Fruit fly (Drosophila melanogaster) whole organism, embryonic: ENCODE measurements around the gene CG33258.
A peak's percentile ranks its signal among the peaks of the same experiment; 100 is the strongest.

Source experiments
- Abd-B ChIP-seq: fragments of 200-800 bp; sonication (Bioruptor generic); optimal IDR thresholded peaks from 2 replicates; lab custom pipeline; 2018; ENCODE audit warnings: missing biosample characterization, mild to moderate bottlenecking, missing genetic modification characterization, moderate library complexity
- CG10209 ChIP-seq: fragments of 200-800 bp; sonication (Bioruptor generic); optimal IDR thresholded peaks from 3 replicates; lab custom pipeline; 2017; ENCODE audit warnings: missing biosample characterization, mild to moderate bottlenecking, missing genetic modification characterization, missing genetic modification reagents
- CG10366 ChIP-seq: fragments of 200-800 bp; sonication (Bioruptor generic); IDR thresholded peaks from 2 replicates; pipeline ENCODE4 v1.3.6; 2022; ENCODE audit warnings: missing biosample characterization, missing genetic modification characterization
- CG10462 ChIP-seq: fragments of 200-800 bp; sonication (Bioruptor generic); optimal IDR thresholded peaks from 2 replicates; lab custom pipeline; 2016; ENCODE audit warnings: missing biosample characterization, missing genetic modification characterization
- CG10565 ChIP-seq: fragments of 200-800 bp; sonication (Bioruptor generic); optimal IDR thresholded peaks from 3 replicates; lab custom pipeline; 2016; ENCODE audit warnings: missing biosample characterization, mild to moderate bottlenecking, missing genetic modification characterization
- CG11398 ChIP-seq: fragments of 200-800 bp; sonication (Bioruptor generic); optimal IDR thresholded peaks from 2 replicates; lab custom pipeline; 2016; ENCODE audit warnings: missing biosample characterization, missing genetic modification characterization
- CG12391 ChIP-seq: fragments of 200-800 bp; sonication (Bioruptor generic); optimal IDR thresholded peaks from 3 replicates; lab custom pipeline; 2018; ENCODE audit warnings: missing biosample characterization, mild to moderate bottlenecking, missing genetic modification characterization, moderate library complexity
- CG13287 ChIP-seq: fragments of 200-800 bp; sonication (Bioruptor generic); IDR thresholded peaks from 2 replicates; pipeline ENCODE4 v1.3.6; 2022; ENCODE audit warnings: missing biosample characterization, missing genetic modification characterization; ENCODE audit not compliant: partially characterized antibody
- CG14014 ChIP-seq: fragments of 200-800 bp; sonication (Bioruptor generic); IDR thresholded peaks from 2 replicates; pipeline ENCODE4 v1.3.6; 2022; ENCODE audit warnings: missing biosample characterization, missing genetic modification characterization
- CG15011 ChIP-seq: fragments of 200-800 bp; sonication (Bioruptor generic); optimal IDR thresholded peaks from 3 replicates; lab custom pipeline; 2018; ENCODE audit warnings: missing biosample characterization, mild to moderate bottlenecking, missing genetic modification characterization
- CG1529 ChIP-seq: fragments of 200-800 bp; sonication (Bioruptor generic); optimal IDR thresholded peaks from 3 replicates; lab custom pipeline; 2018; ENCODE audit warnings: missing biosample characterization, missing genetic modification characterization
- CG17361 ChIP-seq: fragments of 200-800 bp; sonication (Bioruptor generic); IDR thresholded peaks from 3 replicates; pipeline ENCODE4 v1.3.6; 2022; ENCODE audit warnings: missing biosample characterization, missing genetic modification characterization
- CG1792 ChIP-seq: fragments of 200-800 bp; sonication (Bioruptor generic); optimal IDR thresholded peaks from 2 replicates; lab custom pipeline; 2016; ENCODE audit warnings: missing biosample characterization, missing genetic modification characterization
- CG2120 ChIP-seq: fragments of 200-800 bp; sonication (Bioruptor generic); optimal IDR thresholded peaks from 3 replicates; lab custom pipeline; 2016; ENCODE audit warnings: missing biosample characterization, missing genetic modification characterization
- CG2875 ChIP-seq: fragments of 200-800 bp; sonication (Bioruptor generic); optimal IDR thresholded peaks from 2 replicates; lab custom pipeline; 2017; ENCODE audit warnings: missing biosample characterization, mild to moderate bottlenecking, missing genetic modification characterization, missing genetic modification reagents
- CG30431 ChIP-seq: fragments of 200-800 bp; sonication (Bioruptor generic); optimal IDR thresholded peaks from 2 replicates; lab custom pipeline; 2017; ENCODE audit warnings: missing biosample characterization, missing genetic modification characterization
- CG33557 ChIP-seq: fragments of 200-800 bp; sonication (Bioruptor generic); optimal IDR thresholded peaks from 2 replicates; lab custom pipeline; 2019; ENCODE audit warnings: missing biosample characterization, mild to moderate bottlenecking, missing genetic modification characterization, moderate library complexity
- CG34422 ChIP-seq: fragments of 200-800 bp; sonication (Bioruptor generic); IDR thresholded peaks from 3 replicates; pipeline ENCODE4 v1.3.6; 2022; ENCODE audit warnings: missing biosample characterization, missing genetic modification characterization
- CG3838 ChIP-seq: fragments of 200-800 bp; sonication (Bioruptor generic); optimal IDR thresholded peaks from 3 replicates; lab custom pipeline; 2016; ENCODE audit warnings: missing biosample characterization, missing genetic modification characterization
- CG6813 ChIP-seq: fragments of 200-800 bp; sonication (Bioruptor generic); optimal IDR thresholded peaks from 2 replicates; lab custom pipeline; 2017; ENCODE audit warnings: missing biosample characterization, missing genetic modification characterization, mild to moderate bottlenecking, moderate library complexity, missing genetic modification reagents
- ERR ChIP-seq: fragments of 200-800 bp; sonication (Bioruptor generic); optimal IDR thresholded peaks from 2 replicates; lab custom pipeline; 2016; ENCODE audit warnings: missing biosample characterization, missing genetic modification characterization
- Ets65A ChIP-seq: fragments of 200-800 bp; sonication (Bioruptor generic); peaks from one replicate; lab custom pipeline; 2016; ENCODE audit warnings: missing biosample characterization, missing genetic modification characterization
- Gsc ChIP-seq: fragments of 200-800 bp; sonication (Bioruptor generic); IDR thresholded peaks from 2 replicates; pipeline ENCODE4 v1.3.6; 2022; ENCODE audit warnings: missing biosample characterization, missing genetic modification characterization
- Gug ChIP-seq: fragments of 200-800 bp; sonication (Bioruptor generic); IDR thresholded peaks from 4 replicates; pipeline ENCODE4 v1.3.6; 2022; ENCODE audit warnings: missing biosample characterization, missing genetic modification characterization
- HLH4C ChIP-seq: fragments of 200-800 bp; sonication (Bioruptor generic); IDR thresholded peaks from 3 replicates; pipeline ENCODE4 v1.3.6; 2022; ENCODE audit warnings: missing biosample characterization, missing genetic modification characterization; ENCODE audit not compliant: partially characterized antibody
- Hr39 ChIP-seq: fragments of >200 bp; optimal IDR thresholded peaks from 2 replicates; lab custom pipeline; 2017
- Kr ChIP-seq: fragments of 200-800 bp; sonication (Bioruptor generic); optimal IDR thresholded peaks from 2 replicates; lab custom pipeline; 2017; ENCODE audit warnings: missing biosample characterization, mild to moderate bottlenecking, missing genetic modification characterization
- Mes4 ChIP-seq: fragments of 200-800 bp; sonication (Bioruptor generic); optimal IDR thresholded peaks from 2 replicates; lab custom pipeline; 2016; ENCODE audit warnings: missing biosample characterization, missing genetic modification characterization
- NC2β ChIP-seq: fragments of 200-800 bp; sonication (Bioruptor generic); optimal IDR thresholded peaks from 2 replicates; lab custom pipeline; 2016; ENCODE audit warnings: missing biosample characterization, missing genetic modification characterization
- NK7.1 ChIP-seq: fragments of 200-800 bp; sonication (Bioruptor generic); optimal IDR thresholded peaks from 3 replicates; lab custom pipeline; 2016; ENCODE audit warnings: missing biosample characterization, missing genetic modification characterization
- Ssrp ChIP-seq: fragments of 200-800 bp; sonication (Bioruptor generic); optimal IDR thresholded peaks from 2 replicates; lab custom pipeline; 2018; ENCODE audit warnings: missing biosample characterization, mild to moderate bottlenecking, missing genetic modification characterization, moderate library complexity
- Xbp1 ChIP-seq: fragments of 200-800 bp; sonication (Bioruptor generic); optimal IDR thresholded peaks from 3 replicates; lab custom pipeline; 2016; ENCODE audit warnings: missing biosample characterization, mild to moderate bottlenecking, missing genetic modification characterization
- ab ChIP-seq: fragments of 200-800 bp; sonication (Bioruptor generic); optimal IDR thresholded peaks from 2 replicates; lab custom pipeline; 2016; ENCODE audit warnings: missing biosample characterization, missing genetic modification characterization
- ap ChIP-seq: fragments of 200-800 bp; sonication (Bioruptor generic); IDR thresholded peaks from 2 replicates; pipeline ENCODE4 v1.3.6; 2022; ENCODE audit warnings: missing biosample characterization, missing genetic modification characterization
- bigmax ChIP-seq: fragments of 200-800 bp; sonication (Bioruptor generic); optimal IDR thresholded peaks from 2 replicates; lab custom pipeline; 2018; ENCODE audit warnings: missing biosample characterization, mild to moderate bottlenecking, missing genetic modification characterization
- btn ChIP-seq: fragments of 200-800 bp; sonication (Bioruptor generic); optimal IDR thresholded peaks from 2 replicates; lab custom pipeline; 2016; ENCODE audit warnings: missing biosample characterization, missing genetic modification characterization
- dati ChIP-seq: fragments of 200-800 bp; sonication (Bioruptor generic); IDR thresholded peaks from 2 replicates; pipeline ENCODE4 v1.3.6; 2022; ENCODE audit warnings: missing biosample characterization, missing genetic modification characterization
- disco-r ChIP-seq: fragments of 200-800 bp; sonication (Bioruptor generic); optimal IDR thresholded peaks from 2 replicates; lab custom pipeline; 2016; ENCODE audit warnings: missing biosample characterization, missing genetic modification characterization
- dm ChIP-seq: fragments of 200-800 bp; sonication (Bioruptor generic); optimal IDR thresholded peaks from 3 replicates; lab custom pipeline; 2016; ENCODE audit warnings: missing biosample characterization, missing genetic modification characterization
- exex ChIP-seq: fragments of 200-800 bp; sonication (Bioruptor generic); optimal IDR thresholded peaks from 4 replicates; lab custom pipeline; 2018; ENCODE audit warnings: missing biosample characterization, mild to moderate bottlenecking, missing genetic modification characterization, moderate library complexity
- gem ChIP-seq: fragments of 200-800 bp; sonication (Bioruptor generic); optimal IDR thresholded peaks from 2 replicates; lab custom pipeline; 2019; ENCODE audit warnings: missing biosample characterization, mild to moderate bottlenecking, missing genetic modification characterization, moderate library complexity
- gfzf ChIP-seq: fragments of 200-800 bp; sonication (Bioruptor generic); optimal IDR thresholded peaks from 2 replicates; lab custom pipeline; 2016; ENCODE audit warnings: missing biosample characterization, mild to moderate bottlenecking, missing genetic modification characterization, moderate library complexity
- kni ChIP-seq: fragments of 200-800 bp; sonication (Bioruptor generic); optimal IDR thresholded peaks from 3 replicates; lab custom pipeline; 2017; ENCODE audit warnings: mild to moderate bottlenecking, missing biosample characterization, missing genetic modification reagents, missing genetic modification characterization
- mam ChIP-seq: fragments of 200-800 bp; sonication (Bioruptor generic); optimal IDR thresholded peaks from 3 replicates; lab custom pipeline; 2016; ENCODE audit warnings: missing biosample characterization, missing genetic modification characterization
- repo ChIP-seq: fragments of 200-800 bp; sonication (Bioruptor generic); optimal IDR thresholded peaks from 2 replicates; lab custom pipeline; 2016; ENCODE audit warnings: missing biosample characterization, missing genetic modification characterization
- shn ChIP-seq: fragments of 200-800 bp; sonication (Bioruptor generic); optimal IDR thresholded peaks from 3 replicates; lab custom pipeline; 2016; ENCODE audit warnings: missing biosample characterization, missing genetic modification characterization
- ttk ChIP-seq: fragments of 200-800 bp; sonication (Bioruptor generic); IDR thresholded peaks from 2 replicates; pipeline ENCODE4 v2.1.2; 2022; ENCODE audit warnings: missing biosample characterization, missing genetic modification characterization
- wor ChIP-seq: fragments of 200-800 bp; sonication (Bioruptor generic); IDR thresholded peaks from 2 replicates; pipeline ENCODE4 v1.3.6; 2022; ENCODE audit warnings: missing biosample characterization, missing genetic modification characterization
- zen2 ChIP-seq: fragments of 200-800 bp; sonication (Bioruptor generic); IDR thresholded peaks from 3 replicates; pipeline ENCODE4 v1.3.6; 2022; ENCODE audit warnings: missing biosample characterization, missing genetic modification characterization; ENCODE audit not compliant: partially characterized antibody
- zfh1 ChIP-seq: fragments of 200-800 bp; sonication (Bioruptor generic); IDR thresholded peaks from 3 replicates; pipeline ENCODE4 v1.3.6; 2022; ENCODE audit warnings: missing biosample characterization, missing genetic modification characterization

Gene CG33258

dm6 chr3L:16113607-16114337 is 31.4 kb downstream of the CG33258 start (continued):
- TF ChIP-seq NK7.1 (GFP tag; lab: Kevin White, UChicago), result peak; percentile 71
- peak; percentile 93 for TF ChIP-seq CG2120 (GFP tag; lab: Kevin White, UChicago)
- TF ChIP-seq Ets65A (GFP tag; lab: Kevin White, UChicago), result peak; percentile 98
- TF ChIP-seq Xbp1 (GFP tag; lab: Kevin White, UChicago), result peak; percentile 89
- TF ChIP-seq CG6813, result peak; percentile 76
- TF ChIP-seq Hr39 (lab: Kevin White, UChicago), result no peak
- peak; percentile 51 for TF ChIP-seq ab
- peak; percentile 41 for TF ChIP-seq wor
- peak; percentile 69 for TF ChIP-seq disco-r (GFP tag; lab: Kevin White, UChicago)
- no peak for TF ChIP-seq btn (GFP tag; lab: Kevin White, UChicago)
- TF ChIP-seq CG1792 (GFP tag; lab: Kevin White, UChicago), result peak; percentile 86
- peak; percentile 90 for TF ChIP-seq CG12391 (tag; lab: Kevin White, UChicago)
- TF ChIP-seq repo (GFP tag; lab: Kevin White, UChicago), result peak; percentile 58
- peak; percentile 84 for TF ChIP-seq shn (GFP tag; lab: Kevin White, UChicago)
- peak; percentile 73 for TF ChIP-seq NC2β (GFP tag; lab: Kevin White, UChicago)
- peak; percentile 46 for TF ChIP-seq CG3838 (GFP tag; lab: Kevin White, UChicago)
- TF ChIP-seq CG1529 (GFP tag; lab: Kevin White, UChicago), result no peak
- TF ChIP-seq ttk (GFP tag; lab: Robert Waterston, UW), result peak; percentile 63
- TF ChIP-seq CG14014 (GFP tag; lab: Robert Waterston, UW), result peak; percentile 80
- no peak for TF ChIP-seq Kr
- TF ChIP-seq CG10366 (GFP tag; lab: Robert Waterston, UW), result peak; percentile 80
- peak; percentile 33 for TF ChIP-seq CG10462 (GFP tag; lab: Kevin White, UChicago)
- peak; percentile 99 for TF ChIP-seq kni (GFP tag; lab: Kevin White, UChicago)
- TF ChIP-seq CG11398 (GFP tag; lab: Kevin White, UChicago), result peak; percentile 60
- TF ChIP-seq Gug (GFP tag; lab: Robert Waterston, UW), result peak; percentile 76; the same call in 3 of the 4 replicates
- TF ChIP-seq Ssrp (tag; lab: Kevin White, UChicago), result peak; percentile 75
- no peak; the same call in 2 of the 3 replicates for TF ChIP-seq zen2 (GFP tag; lab: Robert Waterston, UW)
- peak; percentile 79 for TF ChIP-seq CG13287 (GFP tag; lab: Robert Waterston, UW)
- TF ChIP-seq CG34422 (GFP tag; lab: Robert Waterston, UW), result peak; percentile 76
- peak; percentile 30; the same call in 1 of the 2 replicates for TF ChIP-seq dati (GFP tag; lab: Robert Waterston, UW)
- TF ChIP-seq bigmax (GFP tag; lab: Kevin White, UChicago), result peak; percentile 50
- TF ChIP-seq CG10565 (GFP tag; lab: Kevin White, UChicago), result peak; percentile 39
- TF ChIP-seq mam, result peak; percentile 91
- TF ChIP-seq CG2875 (GFP tag; lab: Kevin White, UChicago), result peak; percentile 64
- TF ChIP-seq CG17361 (GFP tag; lab: Robert Waterston, UW), result no peak; the same call in 1 of the 3 replicates
- TF ChIP-seq CG10209 (GFP tag; lab: Kevin White, UChicago), result peak; percentile 84
- TF ChIP-seq CG30431 (GFP tag; lab: Kevin White, UChicago), result peak; percentile 57
- no peak for TF ChIP-seq gem
- TF ChIP-seq CG15011 (GFP tag; lab: Kevin White, UChicago), result no peak
- no peak for TF ChIP-seq gfzf (GFP tag; lab: Kevin White, UChicago)
- peak; percentile 83 for TF ChIP-seq zfh1 (GFP tag; lab: Robert Waterston, UW)
- TF ChIP-seq exex (tag; lab: Kevin White, UChicago), result peak; percentile 64
- peak; percentile 80 for TF ChIP-seq Mes4 (GFP tag; lab: Kevin White, UChicago)
- peak; percentile 92 for TF ChIP-seq dm (GFP tag; lab: Kevin White, UChicago)
- TF ChIP-seq Abd-B (GFP tag; lab: Kevin White, UChicago), result no peak
- TF ChIP-seq CG33557 (GFP tag; lab: Kevin White, UChicago), result peak; percentile 49
- peak; percentile 57 for TF ChIP-seq ap
- no peak for TF ChIP-seq Gsc (GFP tag; lab: Robert Waterston, UW)
- peak; percentile 85 for TF ChIP-seq ERR
- TF ChIP-seq HLH4C (GFP tag; lab: Robert Waterston, UW), result peak; percentile 65
